Fruit fly (Drosophila melanogaster) S2 (cell line): ENCODE data around the gene RpS14b.

Experiments
- CG8478 ChIP-seq: fragments of >200 bp; optimal IDR thresholded peaks from 2 replicates; lab custom pipeline; 2018
- CTCF ChIP-seq, 2 experiments: fragments of >200 bp; optimal IDR thresholded peaks; 2 replicates each; lab custom pipeline; 2018

The RpS14b gene

dm6 chrX:7976976-7977834 is 42.5 kb downstream of the RpS14b start:
- TF ChIP-seq CG8478 (lab: Kevin White, UChicago) (no peak), CTCF (optimal IDR thresholded peaks at IDR 0.05; lab: Kevin White, UChicago) (no peak)

DNA sequence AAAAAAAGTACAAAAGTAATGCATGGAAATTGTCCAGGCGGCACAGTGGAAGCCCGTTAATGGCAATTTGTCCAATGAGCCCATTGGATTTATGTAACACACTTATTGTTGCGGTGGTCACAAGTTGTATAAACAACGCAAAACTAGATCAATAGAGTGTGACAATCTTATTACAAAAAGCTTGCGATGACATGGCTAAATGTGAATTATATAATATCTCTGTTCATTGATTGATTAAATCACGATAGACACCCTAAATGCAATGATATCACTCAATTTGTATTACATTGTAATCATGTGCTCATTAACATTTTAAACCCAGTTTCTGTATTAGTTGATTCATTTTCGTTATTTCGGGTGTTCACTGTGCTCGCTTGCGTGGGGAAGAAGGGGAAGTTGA is 43.3 kb downstream of the RpS14b start:
- TF ChIP-seq CG8478 (lab: Kevin White, UChicago) (no peak), CTCF (optimal IDR thresholded peaks at IDR 0.05; lab: Kevin White, UChicago) (no peak)

dm6 chrX:7979202-7979601 is 44.5 kb downstream of the RpS14b start:
- TF ChIP-seq CTCF (optimal IDR thresholded peaks at IDR 0.05; lab: Kevin White, UChicago) (no peak), CG8478 (lab: Kevin White, UChicago) (no peak)

DNA sequence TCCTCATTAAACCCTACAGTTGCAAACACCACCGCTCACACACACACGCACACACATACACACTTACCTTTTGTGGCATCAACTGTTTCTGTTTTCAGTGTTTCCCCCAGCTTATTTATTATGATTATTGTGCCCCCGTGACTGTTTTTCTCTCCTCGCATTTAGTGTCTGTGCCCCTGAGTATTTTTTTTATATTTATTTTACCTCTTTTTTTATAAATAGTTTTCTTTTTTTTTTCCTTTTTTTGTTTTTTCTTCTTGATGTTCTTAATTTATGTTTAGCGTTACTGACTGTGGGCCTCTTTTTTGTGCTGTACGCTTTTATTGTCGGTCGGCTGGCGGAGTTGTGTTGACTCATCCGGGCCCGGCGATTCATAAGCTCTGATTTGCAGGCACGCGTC is 46.1 kb downstream of the RpS14b start:
- no peak for TF ChIP-seq CTCF (optimal IDR thresholded peaks at IDR 0.05; lab: Kevin White, UChicago)
- no peak for TF ChIP-seq CG8478 (lab: Kevin White, UChicago)
